Fruit fly (Drosophila melanogaster) whole organism, pupa: Measurements from ENCODE around the gene Cpr30F.

ENCODE experiments used
- CG10348 ChIP-seq: fragments of 200-800 bp; sonication (Bioruptor generic); IDR thresholded peaks from 2 replicates; pipeline ENCODE4 v1.3.6; 2022; ENCODE audit warnings: missing biosample characterization, missing genetic modification characterization
- CG17806 ChIP-seq: fragments of 200-800 bp; sonication (Bioruptor generic); optimal IDR thresholded peaks from 2 replicates; lab custom pipeline; 2018; ENCODE audit warnings: missing biosample characterization, mild to moderate bottlenecking, missing genetic modification characterization, moderate library complexity
- CG32121 ChIP-seq: fragments of 200-800 bp; sonication (Bioruptor generic); IDR thresholded peaks from 2 replicates; pipeline ENCODE4 v1.3.6; 2022; ENCODE audit warnings: missing biosample characterization, missing genetic modification characterization
- CG8159 ChIP-seq: fragments of 200-800 bp; sonication (Bioruptor generic); optimal IDR thresholded peaks from 3 replicates; lab custom pipeline; 2018; ENCODE audit warnings: missing biosample characterization, mild to moderate bottlenecking, missing genetic modification characterization, moderate library complexity
- CG8301 ChIP-seq: fragments of 200-800 bp; sonication (Bioruptor generic); optimal IDR thresholded peaks from 2 replicates; lab custom pipeline; 2018; ENCODE audit warnings: missing biosample characterization, mild to moderate bottlenecking, missing genetic modification characterization
- CG9948 ChIP-seq: fragments of 200-800 bp; sonication (Bioruptor generic); optimal IDR thresholded peaks from 2 replicates; lab custom pipeline; 2018; ENCODE audit warnings: missing biosample characterization, mild to moderate bottlenecking, missing genetic modification characterization, moderate library complexity
- Pif1B ChIP-seq: fragments of 200-800 bp; sonication (Bioruptor generic); optimal IDR thresholded peaks from 3 replicates; lab custom pipeline; 2016; ENCODE audit warnings: missing biosample characterization, missing genetic modification characterization
- fd96Ca ChIP-seq: fragments of 200-800 bp; sonication (Bioruptor generic); IDR thresholded peaks from 3 replicates; pipeline ENCODE4 v1.3.6; 2022; ENCODE audit warnings: missing biosample characterization, missing genetic modification characterization

- TF ChIP-seq CG9948 (tag; lab: Kevin White, UChicago): no peak
- TF ChIP-seq Pif1B: peak; percentile 37
- TF ChIP-seq CG17806: no peak
- no peak for TF ChIP-seq CG8301 (tag; lab: Kevin White, UChicago)
- TF ChIP-seq CG32121 (GFP tag; lab: Robert Waterston, UW): no peak
- no peak for TF ChIP-seq CG10348 (GFP tag; lab: Robert Waterston, UW)
- TF ChIP-seq CG8159 (tag; lab: Kevin White, UChicago): no peak
- no peak for TF ChIP-seq fd96Ca (GFP tag; lab: Robert Waterston, UW)
Observed at dm6 chr2L:9897296-9897695, 35.7 kb downstream of the Cpr30F start, which contains the start of gene RpS2.
